Worm (Caenorhabditis elegans) whole organism, L4/young adult: ENCODE measurements around the gene Y75B8A.25.

Experiments
- W03F9.2 ChIP-seq: fragments of 150-350 bp; optimal IDR thresholded peaks from 2 replicates; lab custom pipeline; 2014; ENCODE audit warnings: missing biosample characterization, missing genetic modification characterization
- dao-5 ChIP-seq: sonication (generic microtip); optimal IDR thresholded peaks from 2 replicates; lab custom pipeline; 2016; ENCODE audit warnings: missing genotype, missing genetic modification characterization, moderate library complexity, missing compliant biosample characterization
- him-1 ChIP-seq: sonication (generic microtip); optimal IDR thresholded peaks from 2 replicates; lab custom pipeline; 2016; ENCODE audit warnings: missing genotype, missing genetic modification reagents, missing genetic modification characterization, missing compliant biosample characterization

Gene Y75B8A.25

DNA sequence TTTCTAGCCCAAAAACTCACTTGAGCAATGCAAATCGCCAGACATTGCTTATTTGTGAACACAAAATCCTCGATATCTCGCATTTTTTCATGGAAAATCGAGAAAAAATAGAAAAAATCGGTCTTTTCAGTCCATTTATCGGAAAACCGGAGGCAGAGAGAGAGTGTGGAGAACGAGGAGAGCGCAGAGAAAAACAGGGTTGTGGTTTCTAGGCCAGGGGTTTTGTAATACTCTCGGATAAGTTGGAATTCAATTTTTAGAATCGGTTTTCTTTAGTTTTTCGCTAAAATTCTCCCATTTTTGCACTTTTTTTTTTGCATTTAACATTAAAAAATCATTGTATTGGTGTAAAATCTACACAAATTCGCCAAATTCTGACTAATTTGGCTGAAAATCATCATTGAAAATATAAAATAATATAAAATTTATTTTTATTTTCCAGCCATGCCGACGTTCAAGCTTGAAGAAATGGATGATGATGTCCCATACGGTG lies at the start of gene Y75B8A.25, which contains the start of gene Y75B8A.24:
Gene Y75B8A.25 (plus strand): TSS at position 443 of the 493 bp plus-strand sequence.
Gene Y75B8A.24 (minus strand): TSS at position 155 of the 493 bp plus-strand sequence.
- TF ChIP-seq W03F9.2 (peak; percentile 66), dao-5 (tag; lab: Kevin White, UChicago) (no peak), him-1 (tag; lab: Kevin White, UChicago) (no peak)

ce11 chrIII:12225234-12225633 lies 48.6 kb upstream of the Y75B8A.25 start, which contains the start of gene gmn-1:
gmn-1 (minus strand) TSS chrIII:12225331.
- no peak for TF ChIP-seq dao-5 (tag; lab: Kevin White, UChicago)
- TF ChIP-seq him-1 (tag; lab: Kevin White, UChicago) = no peak
- peak; percentile 18 for TF ChIP-seq W03F9.2

DNA sequence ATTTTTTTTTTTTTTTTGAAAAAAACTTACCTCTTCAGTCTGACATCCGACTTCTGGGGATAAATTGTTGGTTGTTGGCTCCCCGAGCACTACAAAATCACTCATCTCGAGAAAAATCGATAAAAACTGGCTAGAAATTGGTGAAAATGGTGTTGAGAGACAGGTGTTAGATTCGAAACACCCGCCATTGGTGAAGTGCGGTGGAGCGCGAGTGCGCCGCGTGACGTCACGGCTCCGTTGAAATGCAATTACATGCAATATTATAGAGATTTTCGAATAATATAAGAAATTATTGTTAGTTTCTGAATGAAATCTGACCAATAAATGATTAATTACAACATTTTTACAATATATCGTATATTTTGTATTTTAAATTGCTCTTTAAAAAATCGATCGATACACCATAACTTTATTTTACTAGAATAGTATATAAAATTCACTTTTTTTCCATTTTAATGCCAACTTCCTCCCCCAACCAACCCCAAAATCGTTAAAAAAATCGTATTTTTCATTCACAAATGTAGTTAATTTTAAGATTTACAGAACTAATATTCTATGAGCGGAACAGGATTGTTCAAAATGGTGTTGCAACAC lies 47.7 kb upstream of the Y75B8A.25 start, which contains the start of the genes Y75B8A.18 and Y75B8A.19:
Gene Y75B8A.18 (minus strand): TSS at position 142 of the 594 bp plus-strand sequence.
Gene Y75B8A.19 (plus strand): TSS at position 544 of the 594 bp plus-strand sequence.
- TF ChIP-seq dao-5 (tag; lab: Kevin White, UChicago) = no peak
- TF ChIP-seq W03F9.2 = peak; percentile 31

ce11 chrIII:12227935-12228334 lies 45.9 kb upstream of the Y75B8A.25 start:
- no peak for TF ChIP-seq dao-5 (tag; lab: Kevin White, UChicago)
- no peak for TF ChIP-seq him-1 (tag; lab: Kevin White, UChicago)
- no peak for TF ChIP-seq W03F9.2

DNA sequence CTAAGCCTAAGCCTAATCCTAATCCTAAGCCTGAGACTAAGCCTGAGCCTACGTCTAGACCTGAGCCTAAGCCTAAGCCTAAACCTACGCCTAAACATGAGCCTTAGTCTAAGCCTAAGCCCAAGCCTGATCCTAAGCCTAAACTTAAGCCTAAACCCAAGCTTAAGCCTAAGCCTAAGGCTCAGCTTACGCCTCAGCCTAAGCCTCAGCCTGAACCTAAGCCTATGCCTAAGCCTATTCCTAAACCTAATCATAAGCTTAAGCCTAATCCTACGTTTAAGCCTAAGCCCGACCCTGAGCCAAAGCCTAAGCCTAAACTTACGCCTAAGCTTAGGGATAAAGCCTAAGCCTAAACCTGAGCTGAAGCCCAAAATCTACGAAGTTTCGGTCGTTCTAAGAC lies 43.6 kb upstream of the Y75B8A.25 start:
- TF ChIP-seq dao-5 (tag; lab: Kevin White, UChicago) (no peak), W03F9.2 (no peak), him-1 (tag; lab: Kevin White, UChicago) (no peak)

- TF ChIP-seq W03F9.2 = no peak
- no peak for TF ChIP-seq him-1 (tag; lab: Kevin White, UChicago)
- no peak for TF ChIP-seq dao-5 (tag; lab: Kevin White, UChicago)
Measured at ce11 chrIII:12231539-12231938, 42.3 kb upstream of the Y75B8A.25 start.

DNA sequence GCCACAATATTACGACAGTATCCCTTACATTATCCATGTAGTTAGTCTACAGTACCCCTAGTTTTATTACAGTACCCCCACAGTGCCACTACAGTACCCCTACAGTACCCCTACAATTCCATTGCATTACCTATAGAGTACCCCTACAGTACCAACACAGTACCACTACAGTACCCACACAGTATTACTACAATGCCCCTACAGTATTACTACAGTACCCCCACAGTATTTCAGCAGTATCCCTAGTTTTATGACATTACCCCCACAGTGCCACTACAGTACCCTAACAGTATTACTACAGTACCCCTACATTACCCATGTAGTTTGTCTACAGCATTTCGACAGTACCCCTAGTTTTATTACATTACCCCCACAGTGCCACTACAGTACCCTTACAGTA lies 40.3 kb upstream of the Y75B8A.25 start:
- no peak for TF ChIP-seq dao-5 (tag; lab: Kevin White, UChicago)
- no peak for TF ChIP-seq W03F9.2
- TF ChIP-seq him-1 (tag; lab: Kevin White, UChicago) = no peak

DNA sequence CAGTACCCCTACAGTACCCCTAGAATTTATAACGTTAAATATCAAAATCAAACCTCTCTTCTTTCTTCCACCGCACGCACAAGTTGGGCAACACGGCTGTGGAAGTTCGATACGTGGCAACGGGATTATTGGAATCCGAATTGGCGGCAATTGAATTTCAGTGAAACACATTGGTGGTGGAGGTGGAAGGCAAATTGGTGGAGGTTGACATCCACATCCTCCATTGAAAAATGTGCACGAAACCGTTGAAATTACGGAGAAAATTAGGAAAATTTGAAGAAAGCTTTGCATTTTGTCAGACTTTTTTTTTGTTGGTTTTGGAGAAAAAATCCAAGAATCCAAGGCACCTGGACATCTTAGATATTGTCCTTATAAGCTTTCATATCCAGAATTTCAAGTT lies 38.5 kb upstream of the Y75B8A.25 start:
- TF ChIP-seq him-1 (tag; lab: Kevin White, UChicago) (no peak), dao-5 (tag; lab: Kevin White, UChicago) (no peak), W03F9.2 (no peak)

DNA sequence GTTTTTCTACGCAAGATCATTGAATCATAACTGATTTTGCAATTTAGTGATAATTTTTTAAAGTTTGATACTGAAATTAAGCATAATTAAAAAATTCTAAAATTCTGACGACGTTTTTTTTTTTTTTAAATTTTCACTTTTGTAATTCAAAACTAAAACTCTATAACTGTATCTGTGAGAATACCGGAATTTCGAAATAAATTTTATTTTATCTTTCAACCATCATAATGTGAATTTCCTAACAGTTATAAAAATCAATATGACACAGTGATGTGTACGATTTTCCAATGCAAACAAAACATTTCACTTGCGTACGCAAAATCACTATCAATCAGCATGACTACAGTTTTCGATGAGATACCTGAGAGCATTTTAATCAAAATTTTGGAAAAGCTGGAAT lies 37.9 kb upstream of the Y75B8A.25 start, which contains the start of the genes grl-15 and fbxa-89:
Gene grl-15 (minus strand): TSS at position 101 of the 400 bp plus-strand sequence.
Gene fbxa-89 (plus strand): TSS at position 271 of the 400 bp plus-strand sequence.
- TF ChIP-seq W03F9.2 = no peak
- TF ChIP-seq dao-5 (tag; lab: Kevin White, UChicago) = no peak
- no peak for TF ChIP-seq him-1 (tag; lab: Kevin White, UChicago)

DNA sequence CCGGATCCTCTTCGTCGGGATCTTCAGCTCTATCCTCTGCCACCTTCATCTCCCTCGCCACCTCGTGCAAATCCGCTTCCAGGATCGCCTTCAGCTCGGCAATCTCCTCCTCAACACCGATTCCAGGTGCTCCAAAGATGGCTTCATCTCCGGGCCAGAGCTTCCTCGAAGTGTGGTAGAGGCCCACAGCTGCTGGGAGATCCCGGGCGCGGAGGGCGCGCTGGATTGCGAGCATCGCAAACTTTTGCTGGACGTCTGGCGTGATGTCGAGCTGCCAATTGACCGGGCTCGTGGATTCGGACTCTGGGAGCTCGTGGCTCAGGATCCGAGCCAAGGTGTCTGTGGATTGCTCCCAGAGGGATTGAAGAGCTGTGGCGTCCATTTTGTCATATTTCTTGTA lies 28.3 kb upstream of the Y75B8A.25 start:
- no peak for TF ChIP-seq him-1 (tag; lab: Kevin White, UChicago)

DNA sequence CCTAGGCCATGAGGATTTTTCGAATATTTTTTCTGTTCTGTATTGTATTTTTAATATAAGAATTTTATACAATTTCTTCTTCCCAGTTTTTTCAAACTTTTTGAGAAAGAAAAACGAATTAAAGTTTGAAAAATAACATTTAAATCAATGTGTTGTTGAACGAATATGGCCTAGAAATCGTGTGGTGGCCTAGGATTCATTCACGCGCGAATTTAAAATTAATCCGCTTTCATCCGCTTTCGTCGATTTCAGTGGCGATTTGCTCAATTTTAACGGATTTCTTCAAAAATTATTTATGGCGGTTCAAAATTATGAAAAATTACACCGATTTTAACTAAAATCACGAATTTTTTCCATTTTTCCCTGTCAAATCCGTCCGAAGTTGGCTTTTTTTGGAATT lies 26.5 kb upstream of the Y75B8A.25 start:
- TF ChIP-seq him-1 (tag; lab: Kevin White, UChicago) = no peak
- no peak for TF ChIP-seq dao-5 (tag; lab: Kevin White, UChicago)
- TF ChIP-seq W03F9.2 = no peak

DNA sequence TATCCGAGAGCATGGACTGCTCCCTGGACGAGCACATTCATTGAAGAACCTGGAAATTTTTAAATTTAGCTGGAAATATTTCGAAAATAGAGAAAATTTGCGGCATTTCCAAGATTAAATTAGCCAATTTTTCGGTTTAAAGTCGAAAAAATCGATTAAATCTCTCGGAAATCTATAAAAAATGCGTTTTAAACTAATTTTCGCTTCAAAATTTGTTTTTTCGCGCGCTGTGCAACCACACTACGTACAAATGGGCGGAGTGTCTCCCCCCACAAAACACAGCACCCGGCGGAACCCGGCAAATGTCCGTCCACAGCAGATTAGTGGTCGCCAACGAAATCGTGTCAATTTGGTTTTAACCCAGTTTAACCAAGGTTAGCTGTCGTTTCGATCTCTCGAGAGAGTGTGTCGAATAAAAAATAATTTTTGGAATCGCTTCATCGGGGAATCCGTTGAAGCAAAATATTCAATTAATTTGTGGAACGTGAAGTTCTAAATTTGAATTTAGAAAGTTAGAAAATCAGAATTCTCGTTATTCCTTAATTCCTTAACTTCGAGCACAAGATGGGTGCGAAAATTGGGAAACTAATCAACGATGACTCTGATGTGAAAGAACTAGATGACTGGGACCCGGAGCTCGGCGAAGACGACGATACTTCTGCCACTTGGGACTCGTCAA lies 23.6 kb upstream of the Y75B8A.25 start, which contains the start of the genes tim-1 and Y75B8A.23:
Gene tim-1 (minus strand): TSS at position 51 of the 679 bp plus-strand sequence.
Gene Y75B8A.23 (plus strand): TSS at position 547 of the 679 bp plus-strand sequence.
- TF ChIP-seq dao-5 (tag; lab: Kevin White, UChicago) (peak; percentile 30), W03F9.2 (peak; percentile 95), him-1 (tag; lab: Kevin White, UChicago) (peak; percentile 27)

ce11 chrIII:12251178-12251577 lies 22.7 kb upstream of the Y75B8A.25 start:
- TF ChIP-seq him-1 (tag; lab: Kevin White, UChicago) (no peak), dao-5 (tag; lab: Kevin White, UChicago) (no peak), W03F9.2 (no peak)

DNA sequence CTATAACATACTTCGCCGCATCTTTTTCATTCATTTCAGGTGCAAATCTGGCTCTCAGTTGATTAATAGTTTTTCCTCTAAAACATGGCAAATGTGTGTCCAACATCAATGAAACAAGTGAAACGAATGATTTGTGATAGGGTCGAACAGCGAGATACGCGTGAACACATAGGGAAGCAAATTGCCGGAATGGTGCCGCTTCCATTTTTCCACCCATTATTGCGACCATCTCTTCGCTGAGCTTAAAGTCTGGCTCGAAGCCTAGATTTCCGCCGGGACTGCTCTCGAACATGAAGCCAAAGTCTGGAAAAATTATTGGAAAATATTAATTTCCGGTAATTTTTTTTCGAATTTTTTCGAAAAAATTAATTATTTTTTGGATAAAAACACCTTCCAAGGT lies 20.5 kb upstream of the Y75B8A.25 start:
- TF ChIP-seq W03F9.2 (no peak), dao-5 (tag; lab: Kevin White, UChicago) (no peak), him-1 (tag; lab: Kevin White, UChicago) (no peak)
